Fruit fly (Drosophila melanogaster) whole organism, embryonic: Measurements from ENCODE around the gene Mpc1.

Source experiments
- Aef1 ChIP-seq: fragments of 200-800 bp; sonication (Bioruptor generic); IDR thresholded peaks from 3 replicates; pipeline ENCODE4 v1.3.6; 2022; ENCODE audit warnings: missing biosample characterization, missing genetic modification characterization
- BtbVII ChIP-seq: fragments of 200-800 bp; sonication (Bioruptor generic); optimal IDR thresholded peaks from 3 replicates; lab custom pipeline; 2017; ENCODE audit warnings: missing biosample characterization, mild to moderate bottlenecking, missing genetic modification characterization
- C15 ChIP-seq: fragments of 200-800 bp; sonication (Bioruptor generic); IDR thresholded peaks from 3 replicates; pipeline ENCODE4 v1.3.6; 2022; ENCODE audit warnings: missing biosample characterization, missing genetic modification characterization
- CG11093 ChIP-seq: fragments of 200-800 bp; sonication (Bioruptor generic); IDR thresholded peaks from 3 replicates; pipeline ENCODE4 v1.3.6; 2022; ENCODE audit warnings: missing biosample characterization, missing genetic modification characterization
- CG11695 ChIP-seq: fragments of 200-800 bp; sonication (Bioruptor generic); IDR thresholded peaks from 3 replicates; pipeline ENCODE4 v1.3.6; 2022; ENCODE audit warnings: missing biosample characterization, missing genetic modification characterization
- CG12104 ChIP-seq: fragments of 200-800 bp; sonication (Bioruptor generic); optimal IDR thresholded peaks from 3 replicates; lab custom pipeline; 2016; ENCODE audit warnings: missing biosample characterization, missing genetic modification characterization
- CG12236 ChIP-seq: fragments of 200-800 bp; sonication (Bioruptor generic); optimal IDR thresholded peaks from 2 replicates; lab custom pipeline; 2016; ENCODE audit warnings: missing biosample characterization, missing genetic modification characterization
- CG14014 ChIP-seq: fragments of 200-800 bp; sonication (Bioruptor generic); IDR thresholded peaks from 2 replicates; pipeline ENCODE4 v1.3.6; 2022; ENCODE audit warnings: missing biosample characterization, missing genetic modification characterization
- CG14050 ChIP-seq: fragments of 200-800 bp; sonication (Bioruptor generic); IDR thresholded peaks from 3 replicates; pipeline ENCODE4 v1.3.6; 2022; ENCODE audit warnings: missing biosample characterization, missing genetic modification characterization
- CG14441 ChIP-seq: fragments of 200-800 bp; sonication (Bioruptor generic); IDR thresholded peaks from 2 replicates; pipeline ENCODE4 v1.3.6; 2022; ENCODE audit warnings: missing biosample characterization, missing genetic modification characterization
- CG17568 ChIP-seq: fragments of 200-800 bp; sonication (Bioruptor generic); optimal IDR thresholded peaks from 2 replicates; lab custom pipeline; 2018; ENCODE audit warnings: missing biosample characterization, mild to moderate bottlenecking, missing genetic modification characterization, moderate library complexity
- CG2120 ChIP-seq: fragments of 200-800 bp; sonication (Bioruptor generic); optimal IDR thresholded peaks from 3 replicates; lab custom pipeline; 2016; ENCODE audit warnings: missing biosample characterization, missing genetic modification characterization
- CG33557 ChIP-seq: fragments of 200-800 bp; sonication (Bioruptor generic); optimal IDR thresholded peaks from 2 replicates; lab custom pipeline; 2019; ENCODE audit warnings: missing biosample characterization, mild to moderate bottlenecking, missing genetic modification characterization, moderate library complexity
- CG34422 ChIP-seq: fragments of 200-800 bp; sonication (Bioruptor generic); IDR thresholded peaks from 3 replicates; pipeline ENCODE4 v1.3.6; 2022; ENCODE audit warnings: missing biosample characterization, missing genetic modification characterization
- CG4730 ChIP-seq: fragments of 200-800 bp; sonication (Bioruptor generic); IDR thresholded peaks from 2 replicates; pipeline ENCODE4 v1.3.6; 2022; ENCODE audit warnings: missing biosample characterization, missing genetic modification characterization
- CG6272 ChIP-seq: fragments of 200-800 bp; sonication (Bioruptor generic); IDR thresholded peaks from 2 replicates; pipeline ENCODE4 v1.3.6; 2022; ENCODE audit warnings: missing biosample characterization, missing genetic modification characterization
- CG6689 ChIP-seq: fragments of 200-800 bp; sonication (Bioruptor generic); IDR thresholded peaks from 2 replicates; pipeline ENCODE4 v1.3.6; 2022; ENCODE audit warnings: missing biosample characterization, missing genetic modification characterization
- CG6765 ChIP-seq: fragments of 200-800 bp; sonication (Bioruptor generic); optimal IDR thresholded peaks from 3 replicates; lab custom pipeline; 2017; ENCODE audit warnings: missing biosample characterization, mild to moderate bottlenecking, missing genetic modification characterization
- CG7357 ChIP-seq: fragments of 200-800 bp; sonication (Bioruptor generic); IDR thresholded peaks from 3 replicates; pipeline ENCODE4 v1.3.6; 2022; ENCODE audit warnings: missing biosample characterization, missing genetic modification characterization
- CG9215 ChIP-seq: fragments of 200-800 bp; sonication (Bioruptor generic); IDR thresholded peaks from 2 replicates; pipeline ENCODE4 v1.3.6; 2022; ENCODE audit warnings: missing biosample characterization, missing genetic modification characterization
- CG9797 ChIP-seq: fragments of 200-800 bp; sonication (Bioruptor generic); optimal IDR thresholded peaks from 3 replicates; lab custom pipeline; 2018; ENCODE audit warnings: missing biosample characterization, mild to moderate bottlenecking, missing genetic modification characterization
- D19B ChIP-seq: fragments of 200-800 bp; sonication (Bioruptor generic); optimal IDR thresholded peaks from 2 replicates; lab custom pipeline; 2017; ENCODE audit warnings: missing biosample characterization, mild to moderate bottlenecking, missing genetic modification characterization
- E2f1 ChIP-seq: fragments of 200-800 bp; sonication (Bioruptor generic); IDR thresholded peaks from 2 replicates; pipeline ENCODE4 v1.3.6; 2022; ENCODE audit warnings: missing biosample characterization, missing genetic modification characterization
- Gsc ChIP-seq: fragments of 200-800 bp; sonication (Bioruptor generic); IDR thresholded peaks from 2 replicates; pipeline ENCODE4 v1.3.6; 2022; ENCODE audit warnings: missing biosample characterization, missing genetic modification characterization
- Gug ChIP-seq: fragments of 200-800 bp; sonication (Bioruptor generic); IDR thresholded peaks from 4 replicates; pipeline ENCODE4 v1.3.6; 2022; ENCODE audit warnings: missing biosample characterization, missing genetic modification characterization
- HLH3B ChIP-seq: fragments of 200-800 bp; sonication (Bioruptor generic); IDR thresholded peaks from 2 replicates; pipeline ENCODE4 v1.3.6; 2022; ENCODE audit warnings: missing biosample characterization, missing genetic modification characterization
- MBD-R2 ChIP-seq: fragments of 200-800 bp; sonication (Bioruptor generic); IDR thresholded peaks from 2 replicates; pipeline ENCODE4 v1.3.6; 2022; ENCODE audit warnings: missing biosample characterization, missing genetic modification characterization
- MTF-1 ChIP-seq: fragments of 200-800 bp; sonication (Bioruptor generic); optimal IDR thresholded peaks from 2 replicates; lab custom pipeline; 2018; ENCODE audit warnings: missing biosample characterization, mild to moderate bottlenecking, missing genetic modification characterization, borderline replicate concordance
- Med ChIP-seq: fragments of 200-800 bp; sonication (Bioruptor generic); peaks from one replicate; lab custom pipeline; 2016; ENCODE audit warnings: missing biosample characterization, missing genetic modification characterization, mild to moderate bottlenecking, inconsistent platforms, moderate library complexity
- Rx ChIP-seq: fragments of 200-800 bp; sonication (Bioruptor generic); IDR thresholded peaks from 2 replicates; pipeline ENCODE4 v1.3.6; 2022; ENCODE audit warnings: missing biosample characterization, missing genetic modification characterization
- Usf ChIP-seq: fragments of 200-800 bp; sonication (Bioruptor generic); optimal IDR thresholded peaks from 2 replicates; lab custom pipeline; 2017; ENCODE audit warnings: missing genotype, missing biosample characterization, missing genetic modification characterization
- Vsx1 ChIP-seq: fragments of 200-800 bp; sonication (Bioruptor generic); optimal IDR thresholded peaks from 2 replicates; lab custom pipeline; 2017; ENCODE audit warnings: missing biosample characterization, mild to moderate bottlenecking, missing genetic modification characterization, missing genetic modification reagents
- abd-A ChIP-seq: fragments of 200-800 bp; sonication (Bioruptor generic); optimal IDR thresholded peaks from 3 replicates; lab custom pipeline; 2019; ENCODE audit warnings: missing biosample characterization, mild to moderate bottlenecking, missing genetic modification characterization, moderate library complexity
- ase ChIP-seq: fragments of 200-800 bp; sonication (Bioruptor generic); IDR thresholded peaks from 3 replicates; pipeline ENCODE4 v1.3.6; 2022; ENCODE audit warnings: missing biosample characterization, missing genetic modification characterization
- croc ChIP-seq: fragments of 200-800 bp; sonication (Bioruptor generic); conservative IDR thresholded peaks from 3 replicates; pipeline ENCODE4 v1.3.6; 2022; ENCODE audit warnings: missing biosample characterization, missing genetic modification characterization
- danr ChIP-seq: fragments of 200-800 bp; sonication (Bioruptor generic); IDR thresholded peaks from 2 replicates; pipeline ENCODE4 v1.3.6; 2022; ENCODE audit warnings: missing biosample characterization, missing genetic modification characterization
- dati ChIP-seq: fragments of 200-800 bp; sonication (Bioruptor generic); IDR thresholded peaks from 2 replicates; pipeline ENCODE4 v1.3.6; 2022; ENCODE audit warnings: missing biosample characterization, missing genetic modification characterization
- emc ChIP-seq: fragments of 200-800 bp; sonication (Bioruptor generic); optimal IDR thresholded peaks from 2 replicates; lab custom pipeline; 2016; ENCODE audit warnings: missing biosample characterization, missing genetic modification characterization
- gem ChIP-seq: fragments of 200-800 bp; sonication (Bioruptor generic); optimal IDR thresholded peaks from 2 replicates; lab custom pipeline; 2019; ENCODE audit warnings: missing biosample characterization, mild to moderate bottlenecking, missing genetic modification characterization, moderate library complexity
- ind ChIP-seq: fragments of 200-800 bp; sonication (Bioruptor generic); optimal IDR thresholded peaks from 3 replicates; lab custom pipeline; 2016; ENCODE audit warnings: missing biosample characterization, missing genetic modification characterization
- jigr1 ChIP-seq: fragments of 200-800 bp; sonication (Bioruptor generic); IDR thresholded peaks from 3 replicates; pipeline ENCODE4 v1.3.6; 2022; ENCODE audit warnings: missing biosample characterization, missing genetic modification characterization
- kay ChIP-seq: fragments of 200-800 bp; sonication (Bioruptor generic); optimal IDR thresholded peaks from 2 replicates; lab custom pipeline; 2016; ENCODE audit warnings: missing biosample characterization, missing genetic modification characterization
- lab ChIP-seq: fragments of 200-800 bp; sonication (Bioruptor generic); optimal IDR thresholded peaks from 3 replicates; lab custom pipeline; 2017; ENCODE audit warnings: missing biosample characterization, missing genetic modification characterization, mild to moderate bottlenecking, moderate library complexity, missing genetic modification reagents
- lilli ChIP-seq: fragments of 200-800 bp; sonication (Bioruptor generic); optimal IDR thresholded peaks from 3 replicates; lab custom pipeline; 2016; ENCODE audit warnings: missing biosample characterization, missing genetic modification characterization
- lmd ChIP-seq: fragments of 200-800 bp; sonication (Bioruptor generic); IDR thresholded peaks from 2 replicates; pipeline ENCODE4 v1.3.6; 2022; ENCODE audit warnings: missing biosample characterization, missing genetic modification characterization
- pita ChIP-seq: fragments of 200-800 bp; sonication (Bioruptor generic); optimal IDR thresholded peaks from 2 replicates; lab custom pipeline; 2017; ENCODE audit warnings: missing biosample characterization, mild to moderate bottlenecking, missing genetic modification characterization
- rib ChIP-seq: fragments of 200-800 bp; sonication (Bioruptor generic); IDR thresholded peaks from 2 replicates; pipeline ENCODE4 v1.3.6; 2022; ENCODE audit warnings: missing biosample characterization, missing genetic modification characterization
- row ChIP-seq: fragments of 200-800 bp; sonication (Bioruptor generic); IDR thresholded peaks from 3 replicates; pipeline ENCODE4 v1.3.6; 2022; ENCODE audit warnings: missing biosample characterization, missing genetic modification characterization
- sens ChIP-seq: fragments of 200-800 bp; sonication (Bioruptor generic); peaks from one replicate; lab custom pipeline; 2016; ENCODE audit warnings: missing biosample characterization, missing genetic modification characterization
- slbo ChIP-seq: fragments of 200-800 bp; sonication (Bioruptor generic); IDR thresholded peaks from 2 replicates; pipeline ENCODE4 v1.3.6; 2022; ENCODE audit warnings: missing biosample characterization, missing genetic modification characterization
- ttk ChIP-seq: fragments of 200-800 bp; sonication (Bioruptor generic); IDR thresholded peaks from 2 replicates; pipeline ENCODE4 v2.1.2; 2022; ENCODE audit warnings: missing biosample characterization, missing genetic modification characterization
- z ChIP-seq: fragments of 200-800 bp; sonication (Bioruptor generic); IDR thresholded peaks from 3 replicates; pipeline ENCODE4 v1.3.6; 2022; ENCODE audit warnings: missing biosample characterization, missing genetic modification characterization
- zfh1 ChIP-seq: fragments of 200-800 bp; sonication (Bioruptor generic); IDR thresholded peaks from 3 replicates; pipeline ENCODE4 v1.3.6; 2022; ENCODE audit warnings: missing biosample characterization, missing genetic modification characterization

Gene Mpc1

DNA sequence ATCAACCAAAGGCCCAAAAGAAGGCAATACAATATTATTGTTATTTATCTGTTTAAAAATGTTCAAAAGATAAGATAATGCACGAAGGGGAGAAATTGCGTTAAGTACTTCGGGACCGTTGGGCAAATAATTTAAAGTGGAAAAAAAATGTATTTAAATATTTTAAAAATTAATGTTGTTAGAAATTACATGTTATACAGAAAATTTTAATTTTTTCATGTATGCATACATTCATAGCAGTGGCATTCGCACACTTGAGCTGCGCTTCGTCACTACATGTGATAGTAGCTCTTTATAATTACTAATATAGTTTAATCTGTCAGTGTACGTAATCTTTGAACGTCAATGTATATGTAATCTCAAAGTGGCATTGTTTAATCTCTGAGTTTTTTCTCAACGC is 33.2 kb downstream of the Mpc1 start:
- TF ChIP-seq C15: 0 out of 3 replicates have a peak, but pooled peaks have one; percentile 9
- peak; percentile 64 for TF ChIP-seq CG4730 (GFP tag; lab: Robert Waterston, UW)
- TF ChIP-seq CG12104 (GFP tag; lab: Kevin White, UChicago): peak; percentile 22
- TF ChIP-seq kay (GFP tag; lab: Kevin White, UChicago): no peak
- TF ChIP-seq CG14441 (GFP tag; lab: Robert Waterston, UW): peak; percentile 82
- no peak for TF ChIP-seq Usf (GFP tag; lab: Kevin White, UChicago)
- peak; percentile 68; the same call in 2 of the 3 replicates for TF ChIP-seq CG11093 (GFP tag; lab: Robert Waterston, UW)
- peak; percentile 76 for TF ChIP-seq ttk (GFP tag; lab: Robert Waterston, UW)
- TF ChIP-seq ind (GFP tag; lab: Kevin White, UChicago): peak; percentile 20
- peak; percentile 7; the same call in 1 of the 2 replicates for TF ChIP-seq CG14014
- TF ChIP-seq lilli: no peak
- peak; percentile 74 for TF ChIP-seq CG9215 (GFP tag; lab: Robert Waterston, UW)
- peak; percentile 89 for TF ChIP-seq CG6272 (GFP tag; lab: Robert Waterston, UW)
- TF ChIP-seq CG17568 (GFP tag; lab: Kevin White, UChicago): no peak
- TF ChIP-seq abd-A (tag; lab: Kevin White, UChicago): no peak
- TF ChIP-seq CG2120 (GFP tag; lab: Kevin White, UChicago): no peak
- TF ChIP-seq HLH3B (GFP tag; lab: Robert Waterston, UW): peak; percentile 71
- TF ChIP-seq CG7357: peak; percentile 58; the same call in 1 of the 3 replicates
- TF ChIP-seq zfh1: peak; percentile 53; the same call in 1 of the 3 replicates
- TF ChIP-seq z (GFP tag; lab: Robert Waterston, UW): no peak
- TF ChIP-seq rib (GFP tag; lab: Robert Waterston, UW): peak; percentile 73
- TF ChIP-seq CG33557: no peak
- TF ChIP-seq Gug: peak; percentile 76
- TF ChIP-seq MTF-1: no peak
- 0 out of 2 replicates have a peak, but pooled peaks have one; percentile 34 for TF ChIP-seq slbo (GFP tag; lab: Robert Waterston, UW)
- peak; percentile 65; the same call in 2 of the 3 replicates for TF ChIP-seq ase (GFP tag; lab: Robert Waterston, UW)
- TF ChIP-seq pita (GFP tag; lab: Kevin White, UChicago): no peak
- peak; percentile 34; the same call in 1 of the 3 replicates for TF ChIP-seq jigr1
- peak; percentile 79 for TF ChIP-seq lmd (GFP tag; lab: Robert Waterston, UW)
- peak; percentile 64 for TF ChIP-seq Aef1 (GFP tag; lab: Robert Waterston, UW)
- peak; percentile 69; the same call in 2 of the 3 replicates for TF ChIP-seq row (GFP tag; lab: Robert Waterston, UW)
- peak; percentile 55 for TF ChIP-seq Rx (GFP tag; lab: Robert Waterston, UW)
- peak; percentile 61 for TF ChIP-seq gem
- no peak for TF ChIP-seq croc (GFP tag; lab: Robert Waterston, UW)
- peak; percentile 55 for TF ChIP-seq CG6689 (GFP tag; lab: Robert Waterston, UW)
- TF ChIP-seq MBD-R2 (GFP tag; lab: Robert Waterston, UW): peak; percentile 44; the same call in 1 of the 2 replicates
- TF ChIP-seq CG11695 (GFP tag; lab: Robert Waterston, UW): peak; percentile 65; the same call in 2 of the 3 replicates
- peak; percentile 62 for TF ChIP-seq sens
- peak; percentile 68 for TF ChIP-seq E2f1 (GFP tag; lab: Robert Waterston, UW)
- TF ChIP-seq CG9797 (GFP tag; lab: Kevin White, UChicago): no peak
- TF ChIP-seq Med: peak; percentile 23
- TF ChIP-seq D19B (GFP tag; lab: Kevin White, UChicago): peak; percentile 18
- peak; percentile 11 for TF ChIP-seq BtbVII
- TF ChIP-seq lab (GFP tag; lab: Kevin White, UChicago): peak; percentile 62
- peak; percentile 74 for TF ChIP-seq danr (GFP tag; lab: Robert Waterston, UW)
- TF ChIP-seq CG6765: no peak
- TF ChIP-seq dati (GFP tag; lab: Robert Waterston, UW): no peak
- no peak for TF ChIP-seq Gsc
- no peak for TF ChIP-seq emc (GFP tag; lab: Kevin White, UChicago)
- TF ChIP-seq CG14050: peak; percentile 33; the same call in 1 of the 3 replicates
- no peak for TF ChIP-seq CG12236 (GFP tag; lab: Kevin White, UChicago)
- peak; percentile 37; the same call in 1 of the 3 replicates for TF ChIP-seq CG34422 (GFP tag; lab: Robert Waterston, UW)
- no peak for TF ChIP-seq Vsx1 (GFP tag; lab: Kevin White, UChicago)
